Worm (Caenorhabditis elegans): ENCODE measurements around the gene cfp-1.

Gene cfp-1

DNA sequence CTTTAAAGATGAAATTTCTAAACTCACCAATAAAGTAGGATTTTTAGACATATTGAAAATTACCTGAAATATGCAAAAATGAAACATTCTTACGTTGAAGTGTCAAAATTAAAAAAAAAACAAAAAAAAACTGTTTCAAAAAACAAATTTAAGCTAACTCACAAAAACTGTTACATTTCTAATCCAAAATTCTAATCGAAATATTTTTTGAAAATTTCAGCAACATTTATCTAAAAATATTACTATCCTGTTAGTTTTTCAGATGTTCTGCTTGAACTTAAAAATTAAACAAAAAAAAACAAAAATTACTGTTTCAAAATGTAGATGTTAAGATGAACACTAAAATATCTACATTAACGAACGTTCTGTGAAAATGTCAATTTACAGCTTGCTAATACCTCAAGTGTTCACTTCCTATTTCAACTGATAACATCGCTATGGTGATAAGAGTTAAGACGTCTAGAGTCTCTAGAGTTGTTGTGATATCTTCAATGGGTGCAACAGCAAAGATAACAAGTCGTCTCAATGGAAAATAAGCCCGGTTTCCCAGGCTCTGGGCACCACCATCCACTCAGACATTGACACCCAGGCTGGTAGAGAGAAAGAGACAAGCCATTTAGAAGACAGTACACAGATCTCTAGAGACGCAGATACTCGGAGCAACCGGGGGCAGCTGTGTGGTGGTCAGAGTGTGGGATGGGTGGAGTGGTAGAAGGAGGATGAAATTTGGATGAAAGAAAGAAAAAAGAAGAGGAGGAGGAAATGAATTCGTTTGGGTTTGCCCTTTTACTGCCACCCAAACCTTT, 50.8 kb downstream of the cfp-1 start, which contains the start of gene H12I19.115:
Gene H12I19.115, minus strand, starts transcription at position 51 of the 806 bp plus-strand sequence.
- TF ChIP-seq egl-27 (tag; optimal IDR thresholded peaks at IDR 0.05) (no peak), lin-39 (tag; optimal IDR thresholded peaks at IDR 0.05) (peak; percentile 58), jun-1 (tag; optimal IDR thresholded peaks at IDR 0.05) (no peak), R02D3.7 (tag; optimal IDR thresholded peaks at IDR 0.05) (no peak), ama-1 (optimal IDR thresholded peaks at IDR 0.05) (no peak), elt-2 (tag; optimal IDR thresholded peaks at IDR 0.05) (peak; percentile 69), mml-1 (tag; optimal IDR thresholded peaks at IDR 0.05) (no peak), nhr-28 (tag; optimal IDR thresholded peaks at IDR 0.05) (no peak), nfya-1 (tag; optimal IDR thresholded peaks at IDR 0.05; ENCODE audit: insufficient read depth) (peak; percentile 66), nhr-77 (tag; optimal IDR thresholded peaks at IDR 0.05) (no peak), aly-2 (tag; optimal IDR thresholded peaks at IDR 0.05) (no peak), nhr-67 (tag; optimal IDR thresholded peaks at IDR 0.05) (no peak), nhr-11 (tag; optimal IDR thresholded peaks at IDR 0.05) (no peak), nhr-76 (tag; optimal IDR thresholded peaks at IDR 0.05) (no peak)

DNA sequence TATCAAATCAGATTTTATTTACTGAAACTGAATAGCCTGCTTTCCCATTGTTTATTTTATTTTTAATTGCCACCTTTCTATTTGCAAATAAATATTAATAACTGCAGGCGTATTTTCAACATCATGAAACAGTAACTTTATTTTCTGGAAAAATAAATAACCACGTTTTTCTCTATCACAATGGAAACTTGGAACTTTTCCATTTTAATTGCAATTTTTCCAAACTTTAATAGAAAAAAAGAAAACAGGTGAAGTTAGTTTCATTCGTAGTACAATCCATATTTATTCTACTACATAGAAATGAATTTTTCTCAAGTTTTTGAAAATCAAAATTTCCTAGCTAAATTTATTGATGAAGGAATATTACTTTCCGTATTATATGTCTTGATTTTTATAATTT, 51.9 kb downstream of the cfp-1 start, which contains the start of gene srz-42:
Gene srz-42, plus strand, starts transcription at position 301 of the 400 bp plus-strand sequence.
- no peak for TF ChIP-seq pqm-1 (tag; optimal IDR thresholded peaks at IDR 0.05)
- TF ChIP-seq jun-1 (tag; optimal IDR thresholded peaks at IDR 0.05) = no peak
- TF ChIP-seq nhr-43 (tag; optimal IDR thresholded peaks at IDR 0.05; ENCODE audit: poor library complexity, severe bottlenecking) = no peak
- TF ChIP-seq nhr-76 (tag; optimal IDR thresholded peaks at IDR 0.05) = no peak
- no peak for TF ChIP-seq ceh-9 (tag; optimal IDR thresholded peaks at IDR 0.05)
- TF ChIP-seq elt-2 (tag; optimal IDR thresholded peaks at IDR 0.05) = no peak
- TF ChIP-seq nhr-12 (tag; optimal IDR thresholded peaks at IDR 0.05) = no peak
- no peak for TF ChIP-seq tbx-2 (tag; optimal IDR thresholded peaks at IDR 0.05)

ce11 chrIV:14131770-14132169, 54.5 kb downstream of the cfp-1 start, which contains the start of gene srz-59:
srz-59 (plus strand) TSS chrIV:14132070.
- TF ChIP-seq nhr-237 (tag; optimal IDR thresholded peaks at IDR 0.05) = no peak
- TF ChIP-seq lin-39 (tag; optimal IDR thresholded peaks at IDR 0.05) = no peak
- no peak for TF ChIP-seq egl-5 (tag; optimal IDR thresholded peaks at IDR 0.05)
- TF ChIP-seq elt-1 (tag; optimal IDR thresholded peaks at IDR 0.05) = no peak
- no peak for TF ChIP-seq mml-1 (tag; optimal IDR thresholded peaks at IDR 0.05)
- no peak for TF ChIP-seq ztf-4 (tag; optimal IDR thresholded peaks at IDR 0.05)
